Worm (Caenorhabditis elegans) whole organism, L3 larva: ENCODE data around the gene K11D12.7.

Source experiments
- ZK546.5 ChIP-seq: sonication (generic microtip); optimal IDR thresholded peaks from 2 replicates; lab custom pipeline; 2017; ENCODE audit warnings: missing biosample characterization, missing genetic modification characterization
- aly-2 ChIP-seq: fragments of 150-350 bp; optimal IDR thresholded peaks from 2 replicates; lab custom pipeline; 2014; ENCODE audit warnings: missing biosample characterization, missing genetic modification characterization
- ama-1 ChIP-seq: fragments of 150-350 bp; optimal IDR thresholded peaks from 2 replicates; lab custom pipeline; 2018
- ceh-16 ChIP-seq: sonication (generic microtip); optimal IDR thresholded peaks from 2 replicates; lab custom pipeline; 2017; ENCODE audit warnings: missing biosample characterization, missing genetic modification characterization
- ceh-82 ChIP-seq: fragments of 150-350 bp; optimal IDR thresholded peaks from 2 replicates; lab custom pipeline; 2014; ENCODE audit warnings: missing biosample characterization, missing genetic modification characterization
- ceh-9 ChIP-seq: sonication (generic microtip); optimal IDR thresholded peaks from 2 replicates; lab custom pipeline; 2018; ENCODE audit warnings: missing biosample characterization, missing genetic modification characterization
- daf-12 ChIP-seq: fragments of 150-350 bp; optimal IDR thresholded peaks from 2 replicates; lab custom pipeline; 2014; ENCODE audit warnings: missing biosample characterization, missing genetic modification reagents, missing genetic modification characterization
- elt-2 ChIP-seq: sonication (generic microtip); optimal IDR thresholded peaks from 2 replicates; lab custom pipeline; 2016; ENCODE audit warnings: missing genetic modification reagents, mild to moderate bottlenecking, missing genetic modification characterization, missing compliant biosample characterization
- elt-3 ChIP-seq, 3 experiments: fragments of 150-350 bp in 1 of 3; sonication (generic microtip) in 2 of 3; optimal IDR thresholded peaks; 2 replicates in 2 of 3; 4 replicates in 1 of 3; lab custom pipeline; 2014 to 2017; ENCODE audit warnings: missing biosample characterization in 3 of 3, missing genetic modification characterization in 3 of 3
- eor-1 ChIP-seq, 2 experiments: fragments of 150-350 bp; optimal IDR thresholded peaks; 2 replicates each; lab custom pipeline; 2014 to 2018; ENCODE audit warnings: missing biosample characterization in 2 of 2, missing genetic modification characterization in 2 of 2
- fkh-10 ChIP-seq: sonication (generic microtip); optimal IDR thresholded peaks from 2 replicates; lab custom pipeline; 2017; ENCODE audit warnings: missing biosample characterization, missing genetic modification reagents, missing genetic modification characterization
- fkh-2 ChIP-seq: fragments of 150-350 bp; optimal IDR thresholded peaks from 2 replicates; lab custom pipeline; 2014; ENCODE audit warnings: missing biosample characterization, missing genetic modification reagents, missing genetic modification characterization
- fos-1 ChIP-seq: fragments of 150-350 bp; optimal IDR thresholded peaks from 2 replicates; lab custom pipeline; 2014; ENCODE audit warnings: missing biosample characterization, missing genetic modification characterization
- hmg-11 ChIP-seq: sonication (generic microtip); optimal IDR thresholded peaks from 2 replicates; lab custom pipeline; 2016; ENCODE audit warnings: missing genetic modification characterization, missing compliant biosample characterization
- jun-1 ChIP-seq: fragments of 150-350 bp; optimal IDR thresholded peaks from 2 replicates; lab custom pipeline; 2014; ENCODE audit warnings: missing biosample characterization, missing genetic modification reagents, missing genetic modification characterization
- lsy-12 ChIP-seq: sonication (generic microtip); optimal IDR thresholded peaks from 2 replicates; lab custom pipeline; 2016; ENCODE audit warnings: mild to moderate bottlenecking, missing genetic modification characterization, missing compliant biosample characterization
- mdl-1 ChIP-seq: fragments of 150-350 bp; optimal IDR thresholded peaks from 2 replicates; lab custom pipeline; 2014; ENCODE audit warnings: missing biosample characterization, missing genetic modification characterization
- nfya-1 ChIP-seq: sonication (generic microtip); optimal IDR thresholded peaks from 2 replicates; lab custom pipeline; 2017; ENCODE audit warnings: missing genetic modification characterization, mild to moderate bottlenecking, missing compliant biosample characterization, antibody characterized with exemption, moderate library complexity; ENCODE audit not compliant: insufficient read depth
- nhr-12 ChIP-seq: fragments of 150-350 bp; optimal IDR thresholded peaks from 2 replicates; lab custom pipeline; 2014; ENCODE audit warnings: missing biosample characterization, missing genetic modification characterization
- nhr-23 ChIP-seq: fragments of 150-350 bp; optimal IDR thresholded peaks from 2 replicates; lab custom pipeline; 2014; ENCODE audit warnings: missing biosample characterization, missing genetic modification reagents, missing genetic modification characterization
- nhr-28 ChIP-seq: fragments of 150-350 bp; optimal IDR thresholded peaks from 2 replicates; lab custom pipeline; 2014; ENCODE audit warnings: missing biosample characterization, missing genetic modification characterization
- nhr-43 ChIP-seq: sonication (generic microtip); optimal IDR thresholded peaks from 2 replicates; lab custom pipeline; 2016; ENCODE audit warnings: mild to moderate bottlenecking, missing genetic modification characterization, missing compliant biosample characterization; ENCODE audit not compliant: poor library complexity, severe bottlenecking
- nhr-76 ChIP-seq: fragments of 150-350 bp; sonication (generic microtip); optimal IDR thresholded peaks from 5 replicates; lab custom pipeline; 2014; ENCODE audit warnings: missing biosample characterization, missing genetic modification characterization
- pha-4 ChIP-seq: fragments of 150-350 bp; optimal IDR thresholded peaks from 2 replicates; lab custom pipeline; 2014; ENCODE audit warnings: missing biosample characterization, missing genetic modification reagents, missing genetic modification characterization
- pqm-1 ChIP-seq: fragments of 150-350 bp; optimal IDR thresholded peaks from 2 replicates; lab custom pipeline; 2017; ENCODE audit warnings: missing biosample characterization, missing genetic modification characterization, inconsistent platforms
- skn-1 ChIP-seq: fragments of 150-350 bp; optimal IDR thresholded peaks from 2 replicates; lab custom pipeline; 2014; ENCODE audit warnings: missing biosample characterization, missing genetic modification characterization
- tbx-2 ChIP-seq: sonication (generic microtip); optimal IDR thresholded peaks from 2 replicates; lab custom pipeline; 2016; ENCODE audit warnings: mild to moderate bottlenecking, missing genetic modification characterization, missing compliant biosample characterization
- unc-39 ChIP-seq: sonication (generic microtip); optimal IDR thresholded peaks from 4 replicates; lab custom pipeline; 2017; ENCODE audit warnings: missing biosample characterization, missing genetic modification characterization
- unc-62 ChIP-seq: fragments of 150-350 bp; sonication (generic microtip); optimal IDR thresholded peaks from 4 replicates; lab custom pipeline; 2014; ENCODE audit warnings: missing biosample characterization, missing genetic modification reagents, missing genetic modification characterization
- zag-1 ChIP-seq: fragments of 150-350 bp; optimal IDR thresholded peaks from 2 replicates; lab custom pipeline; 2014; ENCODE audit warnings: missing biosample characterization, missing genetic modification characterization
- ztf-4 ChIP-seq: fragments of 150-350 bp; optimal IDR thresholded peaks from 2 replicates; lab custom pipeline; 2014; ENCODE audit warnings: missing biosample characterization, missing genetic modification characterization

Gene K11D12.7

ce11 chrV:5031764-5032163 is 4.5 kb downstream of the K11D12.7 start:
- TF ChIP-seq ama-1 (lab: Kevin White, UChicago) (no peak), elt-2 (peak; percentile 66), nhr-23 (tag; lab: Kevin White, UChicago) (no peak), eor-1 (tag; optimal IDR thresholded peaks at IDR 0.05; lab: Kevin White, UChicago) (no peak)

DNA sequence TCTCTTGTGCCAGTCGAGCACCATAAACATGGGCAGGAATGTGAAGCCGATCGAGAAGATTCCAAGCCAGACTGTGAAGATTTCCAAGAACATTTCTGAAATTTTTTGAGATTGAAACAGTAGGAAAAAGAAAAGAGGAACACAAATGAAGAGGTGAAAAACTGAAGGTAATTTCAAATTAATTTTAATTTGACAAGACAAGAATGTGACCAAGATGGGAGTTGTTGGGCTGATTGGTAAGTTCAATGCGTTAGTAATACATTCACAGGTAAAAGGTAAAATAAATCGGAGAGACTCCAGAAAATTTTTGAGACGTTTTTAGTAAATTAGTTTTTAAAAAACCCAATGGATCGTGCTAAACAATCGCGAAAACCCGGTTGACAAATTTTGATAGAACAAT is 5.5 kb downstream of the K11D12.7 start, which contains the start of gene swt-7:
Gene swt-7 (minus strand): TSS at position 101 of the 400 bp plus-strand sequence.
- no peak for TF ChIP-seq unc-39 (tag; lab: Kevin White, UChicago)
- TF ChIP-seq aly-2 (tag; lab: Kevin White, UChicago): no peak
- TF ChIP-seq nhr-23 (tag; lab: Kevin White, UChicago): no peak
- TF ChIP-seq ztf-4 (tag; lab: Kevin White, UChicago): no peak
- no peak for TF ChIP-seq nfya-1 (tag; lab: Kevin White, UChicago)
- TF ChIP-seq hmg-11 (tag; lab: Kevin White, UChicago): no peak
- TF ChIP-seq daf-12 (tag; lab: Kevin White, UChicago): no peak
- TF ChIP-seq unc-62 (GFP tag; lab: Kevin White, UChicago): no peak
- no peak for TF ChIP-seq lsy-12 (tag; lab: Kevin White, UChicago)
- TF ChIP-seq elt-3 (tag; optimal IDR thresholded peaks at IDR 0.05; lab: Kevin White, UChicago): no peak
- no peak for TF ChIP-seq ama-1 (lab: Kevin White, UChicago)

DNA sequence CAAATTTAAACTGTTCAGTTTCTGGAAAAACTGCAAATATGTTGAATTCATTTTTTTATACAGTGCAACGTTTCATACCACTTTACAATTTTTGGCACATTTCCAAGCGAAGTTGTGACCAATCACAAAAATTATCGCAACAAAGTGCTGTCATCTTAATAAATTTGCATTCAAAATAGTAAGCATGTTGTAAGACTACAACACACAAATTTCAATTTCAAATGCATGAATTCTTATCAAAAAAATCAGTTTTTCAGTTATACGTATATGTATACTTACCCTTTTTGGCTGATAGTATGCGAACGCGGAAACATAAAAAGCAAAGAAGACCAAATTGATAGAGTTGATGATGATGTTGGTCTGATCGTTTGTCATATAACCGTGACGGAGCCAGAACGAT is 6.1 kb downstream of the K11D12.7 start:
- TF ChIP-seq ZK546.5 (tag; lab: Kevin White, UChicago): no peak
- peak; percentile 88 for TF ChIP-seq elt-2
- TF ChIP-seq tbx-2 (tag; lab: Kevin White, UChicago): no peak
- no peak for TF ChIP-seq hmg-11 (tag; lab: Kevin White, UChicago)
- peak; percentile 86 for TF ChIP-seq pqm-1 (tag; lab: Kevin White, UChicago)
- peak; percentile 38 for TF ChIP-seq skn-1
- peak; percentile 28 for TF ChIP-seq pha-4 (tag; lab: Kevin White, UChicago)
- TF ChIP-seq jun-1: peak; percentile 3

ce11 chrV:5027640-5028039 is 8.6 kb downstream of the K11D12.7 start, which contains the start of gene cpt-4:
cpt-4 (minus strand) TSS chrV:5027723.
- TF ChIP-seq mdl-1 (tag; lab: Kevin White, UChicago) (peak; percentile 5), fkh-10 (no peak), aly-2 (tag; lab: Kevin White, UChicago) (no peak), pqm-1 (tag; lab: Kevin White, UChicago) (peak; percentile 83), pha-4 (tag; lab: Kevin White, UChicago) (no peak), elt-2 (peak; percentile 95)

DNA sequence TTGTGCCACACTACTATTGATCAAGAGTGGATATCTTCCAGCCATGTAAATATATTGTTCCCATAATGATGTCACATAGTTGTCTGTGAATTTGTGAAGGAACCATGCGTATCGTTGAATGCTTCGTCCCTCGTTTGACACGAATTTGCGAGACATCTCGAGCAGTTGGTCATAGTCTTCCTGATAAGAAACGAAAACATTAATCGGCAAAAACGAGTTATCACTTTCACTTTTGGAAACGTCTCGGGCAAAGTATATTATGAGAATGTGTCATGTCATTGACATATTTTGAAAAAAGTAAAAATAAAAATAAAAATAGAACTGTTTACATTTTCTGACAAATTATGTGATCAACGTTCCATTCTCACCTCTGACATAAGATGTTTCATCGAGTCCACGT is 9.8 kb downstream of the K11D12.7 start:
- no peak for TF ChIP-seq ceh-16 (tag; lab: Kevin White, UChicago)
- no peak for TF ChIP-seq zag-1 (tag; lab: Kevin White, UChicago)
- no peak for TF ChIP-seq pha-4 (tag; lab: Kevin White, UChicago)
- no peak for TF ChIP-seq aly-2 (tag; lab: Kevin White, UChicago)
- TF ChIP-seq ceh-9 (tag; lab: Kevin White, UChicago): no peak
- TF ChIP-seq skn-1: no peak
- no peak for TF ChIP-seq fkh-10
- TF ChIP-seq pqm-1 (tag; lab: Kevin White, UChicago): peak; percentile 58
- TF ChIP-seq fos-1 (tag; lab: Kevin White, UChicago): no peak
- no peak for TF ChIP-seq fkh-2
- TF ChIP-seq nhr-12 (tag; lab: Kevin White, UChicago): no peak
- TF ChIP-seq nhr-28 (tag; lab: Kevin White, UChicago): no peak
- TF ChIP-seq nhr-76 (tag; lab: Kevin White, UChicago): no peak
- TF ChIP-seq nhr-43 (tag; lab: Kevin White, UChicago): peak; percentile 13
- peak; percentile 90 for TF ChIP-seq elt-2
- no peak for TF ChIP-seq ztf-4 (tag; lab: Kevin White, UChicago)
- no peak for TF ChIP-seq ceh-82 (tag; lab: Kevin White, UChicago)

- TF ChIP-seq elt-2: peak; percentile 2
- no peak for TF ChIP-seq pqm-1 (tag; lab: Kevin White, UChicago)
- TF ChIP-seq, all 47 proteins: peak for 1
These were observed 12.9 kb downstream of the K11D12.7 start for ce11 chrV:5023355-5023754.
